Fruit fly (Drosophila melanogaster): ENCODE measurements around the gene gcm.

dm6 chr2L:9543871-9544270 is 37.7 kb downstream of the gcm start, which contains the start of gene CG13113:
- no peak for TF ChIP-seq Dll (optimal IDR thresholded peaks at IDR 0.05)
- TF ChIP-seq usp (GFP tag; optimal IDR thresholded peaks at IDR 0.05): no peak
- TF ChIP-seq CG8478 (optimal IDR thresholded peaks at IDR 0.05): no peak
- no peak for TF ChIP-seq pan (optimal IDR thresholded peaks at IDR 0.05)

All from whole organism.